Worm (Caenorhabditis elegans): ENCODE data around the gene nspa-2.

Gene nspa-2

DNA sequence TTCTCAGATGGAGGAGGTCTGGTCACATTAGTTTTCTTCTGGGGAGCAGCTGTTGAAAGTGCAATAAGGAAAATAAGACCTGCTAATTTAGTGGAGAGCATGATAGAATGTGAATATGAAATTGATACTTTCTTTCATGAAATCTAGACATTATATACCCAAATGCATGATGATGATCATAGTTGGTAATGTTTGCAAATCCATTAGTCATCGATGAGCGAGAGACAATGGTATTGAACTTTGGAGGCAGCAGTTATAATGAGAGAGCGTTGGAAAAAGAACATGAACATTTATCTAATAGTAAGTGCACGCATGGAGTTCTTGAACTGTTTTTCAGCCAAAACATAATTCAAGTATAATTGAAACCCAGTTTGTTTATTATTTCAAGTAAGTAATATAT lies 6.8 kb downstream of the nspa-2 start, which contains the start of gene H12D21.6:
H12D21.6 (minus strand) TSS at position 101 of the 400 bp plus-strand sequence.
- TF ChIP-seq aly-1 (tag; optimal IDR thresholded peaks at IDR 0.05) (no peak), ets-7 (tag; optimal IDR thresholded peaks at IDR 0.05) (no peak), hmbx-1 (tag; optimal IDR thresholded peaks at IDR 0.05) (no peak), flt-1 (GFP tag; IDR thresholded peaks at IDR 0.05) (no peak), sea-1 (GFP tag; conservative IDR thresholded peaks at IDR 0.05) (no peak), ama-1 (optimal IDR thresholded peaks at IDR 0.05) (no peak), F13C5.2 (tag; optimal IDR thresholded peaks at IDR 0.05) (no peak), tbx-37 (GFP tag; conservative IDR thresholded peaks at IDR 0.05) (no peak), tra-4 (tag; optimal IDR thresholded peaks at IDR 0.05) (no peak), tbx-11 (GFP tag; IDR thresholded peaks at IDR 0.05) (no peak), hmg-4 (GFP tag; optimal IDR thresholded peaks at IDR 0.05) (no peak), B0310.2 (tag; optimal IDR thresholded peaks at IDR 0.05) (no peak), ceh-36 (tag; optimal IDR thresholded peaks at IDR 0.05) (no peak), ceh-13 (GFP tag; optimal IDR thresholded peaks at IDR 0.05) (no peak), pes-1 (GFP tag; IDR thresholded peaks at IDR 0.05) (no peak)

DNA sequence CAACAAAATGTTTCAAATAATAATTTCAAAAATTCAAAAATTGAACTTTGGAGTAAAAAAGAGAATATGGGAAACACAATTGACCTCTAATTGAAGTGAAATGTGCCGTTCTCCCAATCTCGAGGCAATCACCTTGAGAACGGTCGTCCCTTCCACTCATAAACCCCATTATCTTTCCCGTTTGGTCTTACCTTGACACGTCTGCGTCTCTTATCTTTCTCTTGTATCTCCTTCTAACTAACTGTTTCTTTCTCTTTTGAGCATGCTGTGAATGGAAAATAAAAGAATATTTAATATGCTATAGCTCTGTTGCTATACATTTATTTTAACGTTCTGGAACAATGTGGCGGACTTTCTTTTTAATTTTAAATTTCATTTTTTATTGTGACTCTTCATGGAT lies 8.7 kb downstream of the nspa-2 start, which contains the start of gene H12D21.10:
H12D21.10 (plus strand) TSS at position 260 of the 400 bp plus-strand sequence.
- TF ChIP-seq tra-4 (tag; optimal IDR thresholded peaks at IDR 0.05) (no peak), hnd-1 (tag; optimal IDR thresholded peaks at IDR 0.05) (no peak), aly-1 (tag; optimal IDR thresholded peaks at IDR 0.05) (no peak)

DNA sequence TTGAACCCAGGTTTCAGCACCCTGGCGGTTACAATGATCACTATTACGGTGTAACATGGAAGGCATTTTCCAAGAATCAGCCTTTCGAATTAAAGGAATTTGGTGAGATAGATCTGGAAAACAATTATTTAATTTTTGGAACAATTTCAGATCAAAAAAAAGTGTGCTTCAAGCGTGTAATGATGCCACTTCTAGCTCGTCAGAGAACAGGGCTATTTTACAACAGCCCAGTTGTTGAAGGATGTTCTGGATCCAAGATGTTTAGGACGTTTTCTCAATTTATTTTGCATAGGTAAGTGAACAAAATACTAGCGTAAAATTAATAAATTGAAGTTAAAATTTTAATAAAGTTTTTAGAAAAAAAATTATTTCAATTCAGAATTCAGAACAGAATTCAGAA lies 10.0 kb downstream of the nspa-2 start:
- TF ChIP-seq ets-7 (tag; optimal IDR thresholded peaks at IDR 0.05), result no peak
- TF ChIP-seq tbx-37 (GFP tag; conservative IDR thresholded peaks at IDR 0.05), result no peak
- TF ChIP-seq flt-1 (GFP tag; IDR thresholded peaks at IDR 0.05), result no peak
- TF ChIP-seq hmbx-1 (tag; optimal IDR thresholded peaks at IDR 0.05), result no peak
- no peak for TF ChIP-seq F13C5.2 (tag; optimal IDR thresholded peaks at IDR 0.05)
- TF ChIP-seq ama-1 (optimal IDR thresholded peaks at IDR 0.05), result no peak
- no peak for TF ChIP-seq scrt-1 (GFP tag; IDR thresholded peaks at IDR 0.05)
- TF ChIP-seq pes-1 (GFP tag; IDR thresholded peaks at IDR 0.05), result no peak
- no peak for TF ChIP-seq B0310.2 (tag; optimal IDR thresholded peaks at IDR 0.05)

DNA sequence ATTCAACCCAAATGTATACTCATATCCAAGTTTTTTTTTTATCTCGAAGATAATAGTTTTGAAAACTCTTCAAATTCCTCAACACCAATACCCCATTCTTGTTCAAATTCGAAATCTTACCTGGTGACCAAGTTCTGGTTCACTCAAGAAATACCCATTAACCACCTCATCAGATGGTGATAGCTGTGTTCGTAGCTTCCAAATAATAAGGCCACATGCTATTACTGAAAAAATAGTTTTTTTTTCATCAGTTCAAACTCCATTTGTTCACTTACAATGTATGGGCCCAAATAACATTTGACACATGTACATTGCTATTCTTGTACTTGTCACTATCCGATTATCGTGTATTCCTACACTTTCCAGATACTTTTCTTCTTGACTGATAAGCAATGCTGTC lies 16.6 kb downstream of the nspa-2 start:
- TF ChIP-seq aly-1 (tag; optimal IDR thresholded peaks at IDR 0.05) (no peak), tbx-11 (GFP tag; IDR thresholded peaks at IDR 0.05) (no peak), sea-1 (GFP tag; conservative IDR thresholded peaks at IDR 0.05) (no peak), tbx-37 (GFP tag; conservative IDR thresholded peaks at IDR 0.05) (no peak)

DNA sequence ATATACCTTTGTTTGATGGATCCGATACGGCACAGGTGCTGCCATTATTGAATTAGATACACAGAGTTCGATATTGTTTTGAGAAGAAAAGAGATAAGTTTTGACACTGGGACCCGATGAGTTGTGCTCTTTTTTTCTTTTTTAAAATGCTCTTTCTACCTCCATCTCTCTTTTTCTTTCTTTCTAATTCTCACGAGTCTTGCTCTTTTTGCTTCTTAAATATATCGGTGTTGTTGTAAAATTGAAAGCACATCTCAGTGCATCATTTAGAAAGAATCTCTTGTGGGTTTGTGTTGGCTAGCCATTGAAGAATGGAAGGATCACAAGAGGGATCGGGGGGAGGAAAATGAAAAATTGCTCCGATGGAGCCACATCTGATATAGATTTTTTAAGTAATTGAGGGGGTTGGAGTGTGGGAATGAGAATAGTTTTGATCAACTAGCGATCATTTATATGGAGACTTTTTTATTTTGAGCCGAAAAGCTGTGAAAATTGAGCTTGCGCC lies 18.5 kb downstream of the nspa-2 start, which contains the start of gene H12D21.9:
H12D21.9 (minus strand) TSS at position 148 of the 505 bp plus-strand sequence.
- TF ChIP-seq hnd-1 (tag; optimal IDR thresholded peaks at IDR 0.05) (no peak), ets-7 (tag; optimal IDR thresholded peaks at IDR 0.05) (no peak), aly-1 (tag; optimal IDR thresholded peaks at IDR 0.05) (no peak), F13C5.2 (tag; optimal IDR thresholded peaks at IDR 0.05) (no peak), pes-1 (GFP tag; IDR thresholded peaks at IDR 0.05) (no peak), B0310.2 (tag; optimal IDR thresholded peaks at IDR 0.05) (no peak), scrt-1 (GFP tag; IDR thresholded peaks at IDR 0.05) (no peak), tbx-37 (GFP tag; conservative IDR thresholded peaks at IDR 0.05) (no peak), tra-4 (tag; optimal IDR thresholded peaks at IDR 0.05) (no peak)

DNA sequence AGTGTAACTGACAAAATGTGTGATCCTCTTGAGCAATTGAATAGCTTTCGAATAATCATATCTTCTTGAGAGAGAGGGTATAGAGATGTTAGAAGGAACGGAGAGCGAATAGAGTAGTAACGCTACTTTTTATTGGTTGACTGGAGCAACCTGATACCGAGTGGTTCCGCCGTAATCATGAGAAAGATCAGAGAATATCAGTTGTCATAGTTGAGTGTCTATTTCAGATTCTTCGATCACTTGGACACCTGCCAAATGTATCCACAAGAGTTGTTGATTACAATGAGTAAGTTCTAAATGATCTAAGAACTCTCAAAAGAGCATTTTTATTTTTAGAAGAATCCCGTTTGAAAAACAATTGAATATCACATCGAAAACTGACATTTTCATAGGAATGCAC lies 19.9 kb downstream of the nspa-2 start:
- TF ChIP-seq tbx-11 (GFP tag; IDR thresholded peaks at IDR 0.05), result no peak
- TF ChIP-seq hmg-4 (GFP tag; optimal IDR thresholded peaks at IDR 0.05), result no peak
- TF ChIP-seq sea-1 (GFP tag; conservative IDR thresholded peaks at IDR 0.05), result no peak
- no peak for TF ChIP-seq B0310.2 (tag; optimal IDR thresholded peaks at IDR 0.05)
- TF ChIP-seq tra-4 (tag; optimal IDR thresholded peaks at IDR 0.05), result no peak
- TF ChIP-seq ceh-13 (GFP tag; optimal IDR thresholded peaks at IDR 0.05), result no peak
- TF ChIP-seq pes-1 (GFP tag; IDR thresholded peaks at IDR 0.05), result no peak
- no peak for TF ChIP-seq flt-1 (GFP tag; IDR thresholded peaks at IDR 0.05)
- no peak for TF ChIP-seq hnd-1 (tag; optimal IDR thresholded peaks at IDR 0.05)

DNA sequence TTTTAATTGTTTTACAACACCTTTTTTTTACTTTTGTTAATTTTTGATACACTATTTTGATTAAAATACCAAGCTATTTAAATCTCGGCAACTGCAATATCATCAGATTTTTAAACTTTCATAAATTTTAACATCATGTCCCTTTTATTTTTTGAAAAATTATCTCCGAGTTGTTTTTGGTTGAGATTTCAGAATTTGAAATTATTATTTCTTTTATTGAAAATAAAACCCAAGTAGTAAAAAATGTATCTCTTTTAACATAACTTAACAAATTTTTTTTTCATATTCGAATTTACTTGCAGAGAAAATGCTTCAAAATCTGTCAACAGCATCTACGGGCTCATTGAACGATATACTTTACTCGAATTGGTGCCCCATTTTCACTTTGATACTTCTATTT lies 24.7 kb downstream of the nspa-2 start, which contains the start of gene H12D21.11:
H12D21.11 (plus strand) TSS at position 301 of the 400 bp plus-strand sequence.
- TF ChIP-seq ceh-36 (tag; optimal IDR thresholded peaks at IDR 0.05) (no peak), ama-1 (optimal IDR thresholded peaks at IDR 0.05) (no peak), ceh-13 (GFP tag; optimal IDR thresholded peaks at IDR 0.05) (no peak), hmg-4 (GFP tag; optimal IDR thresholded peaks at IDR 0.05) (no peak), B0310.2 (tag; optimal IDR thresholded peaks at IDR 0.05) (no peak), tbx-37 (GFP tag; conservative IDR thresholded peaks at IDR 0.05) (no peak), tbx-11 (GFP tag; IDR thresholded peaks at IDR 0.05) (no peak), scrt-1 (GFP tag; IDR thresholded peaks at IDR 0.05) (no peak), aly-1 (tag; optimal IDR thresholded peaks at IDR 0.05) (no peak), hmbx-1 (tag; optimal IDR thresholded peaks at IDR 0.05) (no peak), hnd-1 (tag; optimal IDR thresholded peaks at IDR 0.05) (no peak), tra-4 (tag; optimal IDR thresholded peaks at IDR 0.05) (no peak), flt-1 (GFP tag; IDR thresholded peaks at IDR 0.05) (no peak), ets-7 (tag; optimal IDR thresholded peaks at IDR 0.05) (no peak), pes-1 (GFP tag; IDR thresholded peaks at IDR 0.05) (no peak), F13C5.2 (tag; optimal IDR thresholded peaks at IDR 0.05) (no peak), sea-1 (GFP tag; conservative IDR thresholded peaks at IDR 0.05) (no peak)

DNA sequence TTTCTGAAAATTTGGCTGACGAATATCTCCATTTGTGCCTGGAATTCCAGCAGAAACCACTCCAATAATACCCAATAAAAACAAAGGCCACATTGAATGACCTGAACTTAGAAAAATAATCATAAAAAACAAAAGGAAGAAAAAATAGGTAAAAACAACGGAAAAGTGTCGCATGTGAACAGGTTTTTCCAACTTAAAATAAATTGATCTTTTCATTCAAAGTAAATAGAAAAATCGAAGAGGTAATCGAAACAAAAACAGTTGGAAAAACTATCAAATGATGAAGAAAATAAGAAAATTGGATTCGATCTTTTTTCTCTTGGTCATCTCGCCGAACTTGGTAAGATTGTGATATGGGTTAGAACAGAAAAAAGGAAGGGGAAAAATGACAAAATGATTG lies 30.6 kb downstream of the nspa-2 start, which contains the start of gene zmp-4:
zmp-4 (minus strand) TSS at position 101 of the 400 bp plus-strand sequence.
- no peak for TF ChIP-seq ets-7 (tag; optimal IDR thresholded peaks at IDR 0.05)
- TF ChIP-seq scrt-1 (GFP tag; IDR thresholded peaks at IDR 0.05), result no peak
- TF ChIP-seq tra-4 (tag; optimal IDR thresholded peaks at IDR 0.05), result no peak
- no peak for TF ChIP-seq ceh-13 (GFP tag; optimal IDR thresholded peaks at IDR 0.05)
- no peak for TF ChIP-seq tbx-11 (GFP tag; IDR thresholded peaks at IDR 0.05)
- no peak for TF ChIP-seq hmg-4 (GFP tag; optimal IDR thresholded peaks at IDR 0.05)

Measured in whole organism, early embryonic.